Fruit fly (Drosophila melanogaster) whole organism, embryonic: ENCODE data around the gene Sar1.
A peak's percentile ranks its signal among the peaks of the same experiment; 100 is the strongest.

Experiments
- C15 ChIP-seq: fragments of 200-800 bp; sonication (Bioruptor generic); IDR thresholded peaks from 3 replicates; pipeline ENCODE4 v1.3.6; 2022; ENCODE audit warnings: missing biosample characterization, missing genetic modification characterization
- CG11085 ChIP-seq: fragments of 200-800 bp; sonication (Bioruptor generic); IDR thresholded peaks from 2 replicates; pipeline ENCODE4 v1.3.6; 2022; ENCODE audit warnings: missing biosample characterization, missing genetic modification characterization
- CG11695 ChIP-seq: fragments of 200-800 bp; sonication (Bioruptor generic); IDR thresholded peaks from 3 replicates; pipeline ENCODE4 v1.3.6; 2022; ENCODE audit warnings: missing biosample characterization, missing genetic modification characterization
- CG12219 ChIP-seq: fragments of 200-800 bp; sonication (Bioruptor generic); optimal IDR thresholded peaks from 3 replicates; lab custom pipeline; 2018; ENCODE audit warnings: missing biosample characterization, mild to moderate bottlenecking, missing genetic modification characterization
- CG12391 ChIP-seq: fragments of 200-800 bp; sonication (Bioruptor generic); optimal IDR thresholded peaks from 3 replicates; lab custom pipeline; 2018; ENCODE audit warnings: missing biosample characterization, mild to moderate bottlenecking, missing genetic modification characterization, moderate library complexity
- CG13287 ChIP-seq: fragments of 200-800 bp; sonication (Bioruptor generic); IDR thresholded peaks from 2 replicates; pipeline ENCODE4 v1.3.6; 2022; ENCODE audit warnings: missing biosample characterization, missing genetic modification characterization; ENCODE audit not compliant: partially characterized antibody
- CG13775 ChIP-seq: fragments of 200-800 bp; sonication (Bioruptor generic); optimal IDR thresholded peaks from 3 replicates; lab custom pipeline; 2017; ENCODE audit warnings: missing biosample characterization, mild to moderate bottlenecking, missing genetic modification characterization
- CG14860 ChIP-seq: fragments of 200-800 bp; sonication (Bioruptor generic); IDR thresholded peaks from 3 replicates; pipeline ENCODE4 v1.3.6; 2022; ENCODE audit warnings: missing biosample characterization, missing genetic modification characterization; ENCODE audit not compliant: partially characterized antibody
- CG14965 ChIP-seq: fragments of 200-800 bp; sonication (Bioruptor generic); optimal IDR thresholded peaks from 2 replicates; lab custom pipeline; 2016; ENCODE audit warnings: missing biosample characterization, missing genetic modification characterization, borderline replicate concordance
- CG17361 ChIP-seq: fragments of 200-800 bp; sonication (Bioruptor generic); IDR thresholded peaks from 3 replicates; pipeline ENCODE4 v1.3.6; 2022; ENCODE audit warnings: missing biosample characterization, missing genetic modification characterization
- CG2199 ChIP-seq: fragments of 200-800 bp; sonication (Bioruptor generic); IDR thresholded peaks from 3 replicates; pipeline ENCODE4 v1.3.6; 2022; ENCODE audit warnings: missing biosample characterization, missing genetic modification characterization
- CG30020 ChIP-seq: fragments of 200-800 bp; optimal IDR thresholded peaks from 2 replicates; lab custom pipeline; 2019; ENCODE audit warnings: missing biosample characterization, mild to moderate bottlenecking, missing genetic modification characterization, moderate library complexity
- CG7928 ChIP-seq: fragments of 200-800 bp; sonication (Bioruptor generic); optimal IDR thresholded peaks from 2 replicates; lab custom pipeline; 2017; ENCODE audit warnings: missing biosample characterization, mild to moderate bottlenecking, missing genetic modification characterization
- CG8089 ChIP-seq: fragments of 200-800 bp; sonication (Bioruptor generic); optimal IDR thresholded peaks from 3 replicates; lab custom pipeline; 2016; ENCODE audit warnings: missing biosample characterization, missing genetic modification characterization
- CG8388 ChIP-seq: fragments of 200-800 bp; sonication (Bioruptor generic); optimal IDR thresholded peaks from 2 replicates; lab custom pipeline; 2019; ENCODE audit warnings: missing biosample characterization, mild to moderate bottlenecking, missing genetic modification characterization, moderate library complexity
- CG8478 ChIP-seq: fragments of >200 bp; optimal IDR thresholded peaks from 2 replicates; lab custom pipeline; 2018
- CTCF ChIP-seq: fragments of 200-800 bp; sonication (Bioruptor generic); optimal IDR thresholded peaks from 2 replicates; lab custom pipeline; 2017; ENCODE audit warnings: missing biosample characterization, mild to moderate bottlenecking, missing genetic modification characterization, moderate library complexity
- D ChIP-seq, 2 experiments: fragments of 200-800 bp in 1 of 2; fragments of >200 bp in 1 of 2; sonication (Bioruptor generic) in 1 of 2; optimal IDR thresholded peaks; 2 replicates in 1 of 2; 3 replicates in 1 of 2; lab custom pipeline; 2017; ENCODE audit warnings: mild to moderate bottlenecking in 1 of 2, missing biosample characterization in 1 of 2, missing genetic modification characterization in 1 of 2, missing genetic modification reagents in 1 of 2
- Dfd ChIP-seq, 2 experiments: fragments of >200 bp; optimal IDR thresholded peaks; 2 replicates each; lab custom pipeline; 2017; ENCODE audit warnings: missing biosample characterization in 2 of 2, missing genetic modification characterization in 2 of 2
- Dp ChIP-seq: fragments of 200-800 bp; sonication (Bioruptor generic); optimal IDR thresholded peaks from 2 replicates; lab custom pipeline; 2018; ENCODE audit warnings: missing biosample characterization, mild to moderate bottlenecking, missing genetic modification characterization, moderate library complexity
- E2f1 ChIP-seq: fragments of 200-800 bp; sonication (Bioruptor generic); IDR thresholded peaks from 2 replicates; pipeline ENCODE4 v1.3.6; 2022; ENCODE audit warnings: missing biosample characterization, missing genetic modification characterization
- Ets97D ChIP-seq: fragments of 200-800 bp; sonication (Bioruptor generic); optimal IDR thresholded peaks from 3 replicates; lab custom pipeline; 2016; ENCODE audit warnings: missing biosample characterization, missing genetic modification characterization
- Gug ChIP-seq: fragments of 200-800 bp; sonication (Bioruptor generic); IDR thresholded peaks from 4 replicates; pipeline ENCODE4 v1.3.6; 2022; ENCODE audit warnings: missing biosample characterization, missing genetic modification characterization
- Hmr ChIP-seq: fragments of 200-800 bp; sonication (Bioruptor generic); optimal IDR thresholded peaks from 3 replicates; lab custom pipeline; 2017; ENCODE audit warnings: mild to moderate bottlenecking, missing biosample characterization, missing genetic modification reagents, missing genetic modification characterization
- Hr39 ChIP-seq: fragments of >200 bp; optimal IDR thresholded peaks from 2 replicates; lab custom pipeline; 2017
- Kr ChIP-seq: fragments of 200-800 bp; sonication (Bioruptor generic); optimal IDR thresholded peaks from 2 replicates; lab custom pipeline; 2017; ENCODE audit warnings: missing biosample characterization, mild to moderate bottlenecking, missing genetic modification characterization
- MESR4 ChIP-seq: fragments of 200-800 bp; sonication (Bioruptor generic); optimal IDR thresholded peaks from 2 replicates; lab custom pipeline; 2018; ENCODE audit warnings: missing biosample characterization, mild to moderate bottlenecking, missing genetic modification characterization, moderate library complexity
- Med ChIP-seq: fragments of 200-800 bp; sonication (Bioruptor generic); peaks from one replicate; lab custom pipeline; 2016; ENCODE audit warnings: missing biosample characterization, missing genetic modification characterization, mild to moderate bottlenecking, inconsistent platforms, moderate library complexity
- al ChIP-seq: fragments of 200-800 bp; sonication (Bioruptor generic); IDR thresholded peaks from 2 replicates; pipeline ENCODE4 v1.3.6; 2022; ENCODE audit warnings: missing biosample characterization, missing genetic modification characterization
- aop ChIP-seq: fragments of 200-800 bp; sonication (Bioruptor generic); IDR thresholded peaks from 2 replicates; pipeline ENCODE4 v1.3.6; 2022; ENCODE audit warnings: missing biosample characterization, missing genetic modification characterization
- az2 ChIP-seq: fragments of 200-800 bp; sonication (Bioruptor generic); optimal IDR thresholded peaks from 3 replicates; lab custom pipeline; 2016; ENCODE audit warnings: missing biosample characterization, missing genetic modification characterization
- dan ChIP-seq: fragments of 200-800 bp; sonication (Bioruptor generic); IDR thresholded peaks from 2 replicates; pipeline ENCODE4 v1.3.6; 2022; ENCODE audit warnings: missing biosample characterization, missing genetic modification characterization
- en ChIP-seq: fragments of 200-800 bp; sonication (Bioruptor generic); optimal IDR thresholded peaks from 2 replicates; lab custom pipeline; 2016; ENCODE audit warnings: missing biosample characterization, missing genetic modification characterization
- esg ChIP-seq: fragments of 200-800 bp; sonication (Bioruptor generic); conservative IDR thresholded peaks from 2 replicates; pipeline ENCODE4 v1.3.6; 2022; ENCODE audit warnings: missing biosample characterization, missing genetic modification characterization
- ewg ChIP-seq: fragments of 200-800 bp; sonication (Bioruptor generic); optimal IDR thresholded peaks from 3 replicates; lab custom pipeline; 2017; ENCODE audit warnings: mild to moderate bottlenecking, missing biosample characterization, missing genetic modification reagents, missing genetic modification characterization
- fd102C ChIP-seq: fragments of 200-800 bp; sonication (Bioruptor generic); optimal IDR thresholded peaks from 2 replicates; lab custom pipeline; 2018; ENCODE audit warnings: missing biosample characterization, mild to moderate bottlenecking, missing genetic modification characterization, moderate library complexity
- gem ChIP-seq: fragments of 200-800 bp; sonication (Bioruptor generic); optimal IDR thresholded peaks from 2 replicates; lab custom pipeline; 2019; ENCODE audit warnings: missing biosample characterization, mild to moderate bottlenecking, missing genetic modification characterization, moderate library complexity
- gsb-n ChIP-seq: fragments of 200-800 bp; sonication (Bioruptor generic); optimal IDR thresholded peaks from 3 replicates; lab custom pipeline; 2018; ENCODE audit warnings: missing biosample characterization, mild to moderate bottlenecking, missing genetic modification characterization
- jumu ChIP-seq: fragments of 200-800 bp; sonication (Bioruptor generic); optimal IDR thresholded peaks from 3 replicates; lab custom pipeline; 2016; ENCODE audit warnings: missing biosample characterization, missing genetic modification characterization
- ken ChIP-seq: fragments of 200-800 bp; sonication (Bioruptor generic); IDR thresholded peaks from 3 replicates; pipeline ENCODE4 v1.3.6; 2022; ENCODE audit warnings: missing biosample characterization, missing genetic modification characterization
- lmd ChIP-seq: fragments of 200-800 bp; sonication (Bioruptor generic); IDR thresholded peaks from 2 replicates; pipeline ENCODE4 v1.3.6; 2022; ENCODE audit warnings: missing biosample characterization, missing genetic modification characterization
- nerfin-1 ChIP-seq: fragments of 200-800 bp; sonication (Bioruptor generic); optimal IDR thresholded peaks from 3 replicates; lab custom pipeline; 2019; ENCODE audit warnings: missing biosample characterization, mild to moderate bottlenecking, missing genetic modification characterization, moderate library complexity
- phol ChIP-seq: fragments of 200-800 bp; sonication (Bioruptor generic); optimal IDR thresholded peaks from 3 replicates; lab custom pipeline; 2018; ENCODE audit warnings: missing biosample characterization, mild to moderate bottlenecking, missing genetic modification characterization, moderate library complexity
- salm ChIP-seq: fragments of 200-800 bp; sonication (Bioruptor generic); optimal IDR thresholded peaks from 2 replicates; lab custom pipeline; 2018; ENCODE audit warnings: missing biosample characterization, mild to moderate bottlenecking, missing genetic modification characterization
- slbo ChIP-seq: fragments of 200-800 bp; sonication (Bioruptor generic); IDR thresholded peaks from 2 replicates; pipeline ENCODE4 v1.3.6; 2022; ENCODE audit warnings: missing biosample characterization, missing genetic modification characterization
- tap ChIP-seq: fragments of 200-800 bp; optimal IDR thresholded peaks from 3 replicates; lab custom pipeline; 2019; ENCODE audit warnings: missing biosample characterization, mild to moderate bottlenecking, missing genetic modification characterization, moderate library complexity
- vfl ChIP-seq: fragments of 200-800 bp; sonication (Bioruptor generic); optimal IDR thresholded peaks from 2 replicates; lab custom pipeline; 2016; ENCODE audit warnings: missing biosample characterization, missing genetic modification characterization
- vnd ChIP-seq: fragments of 200-800 bp; sonication (Bioruptor generic); IDR thresholded peaks from 3 replicates; pipeline ENCODE4 v1.3.6; 2022; ENCODE audit warnings: missing biosample characterization, missing genetic modification characterization; ENCODE audit not compliant: partially characterized antibody
- zen ChIP-seq: fragments of 200-800 bp; sonication (Bioruptor generic); optimal IDR thresholded peaks from 3 replicates; lab custom pipeline; 2018; ENCODE audit warnings: missing biosample characterization, mild to moderate bottlenecking, missing genetic modification characterization, moderate library complexity

Sar1 gene

dm6 chr3R:22356464-22357410 lies at the start of gene Sar1 (continued):
- peak; percentile 100 for TF ChIP-seq Dp (GFP tag; lab: Kevin White, UChicago)
- no peak for TF ChIP-seq E2f1 (GFP tag; lab: Robert Waterston, UW)
- peak; percentile 90 for TF ChIP-seq Med (GFP tag; lab: Kevin White, UChicago)
- TF ChIP-seq CG8388 (GFP tag; lab: Kevin White, UChicago) = no peak
- 0 out of 3 replicates have a peak, but pooled peaks have one; percentile 7 for TF ChIP-seq CG11695 (GFP tag; lab: Robert Waterston, UW)
- no peak for TF ChIP-seq lmd (GFP tag; lab: Robert Waterston, UW)
- peak; percentile 71 for TF ChIP-seq aop
- TF ChIP-seq CG12219 (GFP tag; lab: Kevin White, UChicago) = no peak
- TF ChIP-seq MESR4 = peak; percentile 86
- peak; percentile 81 for TF ChIP-seq CG14860 (GFP tag; lab: Robert Waterston, UW)
- peak; percentile 94 for TF ChIP-seq Ets97D (GFP tag; lab: Kevin White, UChicago)
- no peak for TF ChIP-seq Kr (GFP tag; lab: Kevin White, UChicago)
- TF ChIP-seq Dfd (GFP tag; optimal IDR thresholded peaks at IDR 0.05; lab: Kevin White, UChicago) = peak in 1 of 2 experiments; percentile 16
- TF ChIP-seq vfl (GFP tag; lab: Kevin White, UChicago) = no peak
- TF ChIP-seq az2 (GFP tag; lab: Kevin White, UChicago) = no peak
- TF ChIP-seq tap (tag; lab: Kevin White, UChicago) = no peak
- no peak for TF ChIP-seq CG13775 (GFP tag; lab: Kevin White, UChicago)
- no peak for TF ChIP-seq CG2199 (GFP tag; lab: Robert Waterston, UW)
- TF ChIP-seq CG12391 (tag; lab: Kevin White, UChicago) = peak; percentile 51
- peak; percentile 70 for TF ChIP-seq jumu (GFP tag; lab: Kevin White, UChicago)
- TF ChIP-seq en = no peak
- TF ChIP-seq Hr39 (lab: Kevin White, UChicago) = no peak
- TF ChIP-seq ken (GFP tag; lab: Robert Waterston, UW) = no peak
- TF ChIP-seq zen (tag; lab: Kevin White, UChicago) = peak; percentile 74
- no peak for TF ChIP-seq C15 (GFP tag; lab: Robert Waterston, UW)
- peak; percentile 13 for TF ChIP-seq CG30020 (tag; lab: Kevin White, UChicago)
- TF ChIP-seq salm (tag; lab: Kevin White, UChicago) = no peak
- peak; percentile 60 for TF ChIP-seq CTCF (GFP tag; lab: Kevin White, UChicago)
- 0 out of 2 replicates have a peak, but pooled peaks have one; percentile 22 for TF ChIP-seq al (GFP tag; lab: Robert Waterston, UW)
- TF ChIP-seq nerfin-1 (tag; lab: Kevin White, UChicago) = peak; percentile 31
- peak; percentile 98 for TF ChIP-seq CG13287 (GFP tag; lab: Robert Waterston, UW)
- TF ChIP-seq phol (tag; lab: Kevin White, UChicago) = peak; percentile 73
- TF ChIP-seq CG11085 = no peak
- no peak for TF ChIP-seq dan (GFP tag; lab: Robert Waterston, UW)
- TF ChIP-seq CG7928 (GFP tag; lab: Kevin White, UChicago) = peak; percentile 97
- TF ChIP-seq CG8478 = peak; percentile 29
- peak; percentile 86 for TF ChIP-seq Hmr (GFP tag; lab: Kevin White, UChicago)
- TF ChIP-seq vnd (GFP tag; lab: Robert Waterston, UW) = peak; percentile 80
- no peak for TF ChIP-seq esg (GFP tag; lab: Robert Waterston, UW)
- no peak for TF ChIP-seq fd102C (GFP tag; lab: Kevin White, UChicago)
- TF ChIP-seq slbo = peak; percentile 67
- TF ChIP-seq D (optimal IDR thresholded peaks at IDR 0.05; lab: Kevin White, UChicago) = peak; percentile 61
- TF ChIP-seq D (GFP tag; optimal IDR thresholded peaks at IDR 0.05; lab: Kevin White, UChicago) = no peak
- peak; percentile 16 for TF ChIP-seq gem
- peak; percentile 42; the same call in 2 of the 4 replicates for TF ChIP-seq Gug (GFP tag; lab: Robert Waterston, UW)
- peak; percentile 19; the same call in 1 of the 3 replicates for TF ChIP-seq CG17361 (GFP tag; lab: Robert Waterston, UW)
- TF ChIP-seq CG14965 (GFP tag; lab: Kevin White, UChicago) = peak; percentile 12
- TF ChIP-seq gsb-n (tag; lab: Kevin White, UChicago) = peak; percentile 70
- TF ChIP-seq ewg (GFP tag; lab: Kevin White, UChicago) = peak; percentile 18
- TF ChIP-seq CG8089 (GFP tag; lab: Kevin White, UChicago) = no peak
